Fruit fly (Drosophila melanogaster) whole organism: Measurements from ENCODE around the gene Atac3.

Experiments used
- CG8478 ChIP-seq: fragments of >200 bp; optimal IDR thresholded peaks from 2 replicates; lab custom pipeline; 2018; ENCODE audit warnings: inconsistent platforms
- Dll ChIP-seq: fragments of >200 bp; optimal IDR thresholded peaks from 2 replicates; lab custom pipeline; 2017
- pan ChIP-seq: fragments of >200 bp; optimal IDR thresholded peaks from 2 replicates; lab custom pipeline; 2017

DNA sequence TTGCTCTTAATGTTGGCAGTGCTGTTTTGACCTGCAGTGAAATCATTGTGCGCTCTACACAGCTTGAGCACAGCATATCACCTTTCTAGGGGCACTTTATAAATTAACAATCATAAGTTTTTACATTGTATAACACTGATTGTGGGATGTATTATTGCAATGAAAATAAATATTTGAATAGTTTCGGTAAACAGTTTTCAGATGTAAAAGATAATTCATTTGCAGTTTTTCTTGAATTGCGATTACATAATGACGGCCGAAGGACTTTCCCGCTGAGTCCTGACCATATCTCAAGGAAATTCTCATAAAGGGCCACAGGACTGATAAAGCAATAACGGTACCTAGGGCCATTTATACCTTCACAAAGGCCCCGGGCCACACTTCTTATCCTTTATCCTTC lies 46.8 kb upstream of the Atac3 start:
- TF ChIP-seq pan (lab: Kevin White, UChicago) (no peak), CG8478 (lab: Kevin White, UChicago) (no peak), Dll (lab: Kevin White, UChicago) (no peak)
